Worm (Caenorhabditis elegans) whole organism, dauer: Measurements from ENCODE around the gene Y43F8B.9.

Experiments used
- unc-62 ChIP-seq: sonication (generic microtip); optimal IDR thresholded peaks from 2 replicates; lab custom pipeline; 2017; ENCODE audit warnings: missing biosample characterization, missing genetic modification reagents, missing genetic modification characterization

Y43F8B.9 gene

DNA sequence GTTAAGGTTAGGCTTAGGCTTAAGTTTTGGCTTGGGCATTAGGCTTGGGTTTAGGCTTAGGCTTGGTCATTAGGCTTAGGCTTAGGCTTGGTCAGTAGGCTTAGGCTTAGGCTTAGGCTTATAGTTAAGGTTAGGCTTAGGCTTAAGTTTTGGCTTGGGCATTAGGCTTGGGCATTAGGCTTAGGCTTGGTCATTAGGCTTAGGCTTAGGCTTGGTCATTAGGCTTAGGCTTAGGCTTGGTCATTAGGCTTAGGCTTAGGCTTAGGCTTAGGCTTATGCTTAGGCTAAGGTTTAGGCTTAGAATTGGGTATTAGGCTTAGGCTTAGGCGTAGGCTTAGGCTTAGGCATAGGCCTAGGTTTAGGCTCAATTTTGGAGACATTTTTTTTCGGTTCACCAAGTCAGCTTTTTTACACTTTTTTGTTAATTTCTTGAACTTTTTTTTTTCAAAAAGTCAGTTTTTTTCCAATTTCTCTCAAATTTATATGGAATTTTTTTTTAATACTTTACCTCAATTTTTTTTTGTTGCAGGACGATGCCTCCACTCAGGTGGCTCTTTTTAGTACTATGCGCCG is 24.7 kb downstream of the Y43F8B.9 start, which contains the start of gene Y43F8B.3:
TSS of gene Y43F8B.3 (plus strand) at position 523 of the 573 bp plus-strand sequence.
- TF ChIP-seq unc-62 (GFP tag; lab: Kevin White, UChicago), result no peak

DNA sequence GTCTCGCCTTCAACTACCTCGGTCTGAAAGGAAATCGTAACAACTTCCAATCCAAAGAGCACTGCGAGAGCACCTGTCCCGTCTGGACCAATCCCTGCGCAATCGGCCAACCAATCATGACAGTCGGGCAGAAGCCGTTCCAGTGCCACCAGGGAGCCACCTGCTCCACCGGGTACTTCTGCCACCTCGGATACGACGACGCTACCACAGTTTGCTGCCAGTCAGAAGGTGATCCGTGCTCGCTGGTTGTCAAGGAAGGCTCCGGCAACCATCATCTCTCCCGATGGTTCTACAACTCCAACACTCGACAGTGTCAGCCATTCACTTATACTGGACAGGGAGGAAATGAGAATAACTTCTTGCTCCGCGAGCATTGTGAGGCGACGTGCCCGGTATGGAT is 31.1 kb downstream of the Y43F8B.9 start:
- no peak for TF ChIP-seq unc-62 (GFP tag; lab: Kevin White, UChicago)

- no peak for TF ChIP-seq unc-62 (GFP tag; lab: Kevin White, UChicago)
Measured at ce11 chrV:19510352-19510751, 32.4 kb downstream of the Y43F8B.9 start.

DNA sequence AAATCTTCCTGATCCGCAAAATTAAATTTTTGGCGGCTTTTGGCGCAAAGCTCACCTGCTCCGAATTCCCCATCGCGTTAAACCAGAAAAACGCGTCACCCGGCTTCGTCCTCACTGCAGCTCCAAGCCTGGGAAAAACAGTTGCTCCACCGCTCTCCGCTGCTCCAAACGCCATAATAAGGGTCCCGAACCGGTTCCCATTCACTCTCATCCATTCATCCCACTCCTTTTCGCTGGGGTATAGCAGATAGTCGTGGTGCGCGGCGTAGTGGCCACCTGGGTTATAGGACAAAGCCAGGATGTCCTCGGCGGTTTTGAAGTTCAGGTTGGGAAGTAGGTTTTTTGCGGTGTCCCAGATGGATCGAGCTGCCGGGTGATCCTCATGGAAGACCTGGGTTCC is 33.0 kb downstream of the Y43F8B.9 start:
- no peak for TF ChIP-seq unc-62 (GFP tag; lab: Kevin White, UChicago)

DNA sequence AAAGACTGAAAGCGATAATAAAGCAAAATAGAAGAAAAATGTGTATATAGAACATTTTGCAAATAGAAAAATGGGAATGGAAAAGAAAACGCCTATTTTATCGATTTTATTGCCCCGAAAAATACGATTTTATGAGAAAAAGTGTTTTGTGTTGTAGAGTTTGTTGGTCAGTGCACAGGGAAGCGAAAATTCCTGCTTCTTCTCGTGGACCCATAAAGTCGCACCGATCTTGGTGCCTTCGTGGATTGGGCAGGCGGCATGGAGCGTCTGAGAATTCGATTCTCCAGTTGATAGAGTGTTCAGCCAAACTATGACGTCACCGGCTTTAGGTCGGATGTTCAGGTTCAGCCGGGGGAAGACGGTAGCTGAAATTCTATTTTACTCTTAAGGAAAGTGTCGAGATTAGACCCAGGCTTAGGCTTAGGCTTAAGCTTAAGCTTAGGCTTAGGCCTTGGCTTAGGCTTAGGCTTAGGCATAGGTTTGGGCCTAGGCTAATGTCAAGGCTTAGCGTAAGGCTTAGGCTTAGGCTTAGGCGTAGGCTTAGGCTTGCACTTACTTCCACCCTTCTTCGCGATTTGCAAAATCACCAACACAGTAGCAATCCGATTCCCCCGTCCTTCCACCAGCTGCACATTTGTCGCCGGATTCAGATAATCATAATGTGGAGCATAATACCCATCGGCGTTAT is 34.5 kb downstream of the Y43F8B.9 start, which contains the start of gene Y43F8B.19:
TSS of gene Y43F8B.19 (minus strand) at position 51 of the 688 bp plus-strand sequence.
- no peak for TF ChIP-seq unc-62 (GFP tag; lab: Kevin White, UChicago)

DNA sequence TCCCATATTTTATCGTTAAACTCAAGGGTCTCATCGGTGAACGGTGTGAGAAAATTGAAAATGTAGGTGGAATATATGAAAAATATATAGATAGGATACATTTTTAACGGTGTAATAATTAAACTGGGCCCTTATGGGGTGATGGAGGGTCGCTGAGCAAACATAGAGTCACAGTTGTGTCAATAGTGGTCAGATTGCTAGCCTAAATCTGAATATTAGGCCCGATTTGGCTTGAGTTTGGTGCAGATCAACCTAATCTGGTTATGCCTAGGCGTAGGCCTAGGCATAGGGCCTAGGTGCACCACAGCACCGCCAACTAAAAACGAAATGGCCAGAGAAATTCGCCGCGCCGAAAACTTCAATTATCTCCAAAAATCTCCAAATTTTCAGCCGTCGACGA is 35.6 kb downstream of the Y43F8B.9 start, which contains the start of gene phy-4:
TSS of gene phy-4 (minus strand) at position 101 of the 400 bp plus-strand sequence.
- TF ChIP-seq unc-62 (GFP tag; lab: Kevin White, UChicago), result no peak

DNA sequence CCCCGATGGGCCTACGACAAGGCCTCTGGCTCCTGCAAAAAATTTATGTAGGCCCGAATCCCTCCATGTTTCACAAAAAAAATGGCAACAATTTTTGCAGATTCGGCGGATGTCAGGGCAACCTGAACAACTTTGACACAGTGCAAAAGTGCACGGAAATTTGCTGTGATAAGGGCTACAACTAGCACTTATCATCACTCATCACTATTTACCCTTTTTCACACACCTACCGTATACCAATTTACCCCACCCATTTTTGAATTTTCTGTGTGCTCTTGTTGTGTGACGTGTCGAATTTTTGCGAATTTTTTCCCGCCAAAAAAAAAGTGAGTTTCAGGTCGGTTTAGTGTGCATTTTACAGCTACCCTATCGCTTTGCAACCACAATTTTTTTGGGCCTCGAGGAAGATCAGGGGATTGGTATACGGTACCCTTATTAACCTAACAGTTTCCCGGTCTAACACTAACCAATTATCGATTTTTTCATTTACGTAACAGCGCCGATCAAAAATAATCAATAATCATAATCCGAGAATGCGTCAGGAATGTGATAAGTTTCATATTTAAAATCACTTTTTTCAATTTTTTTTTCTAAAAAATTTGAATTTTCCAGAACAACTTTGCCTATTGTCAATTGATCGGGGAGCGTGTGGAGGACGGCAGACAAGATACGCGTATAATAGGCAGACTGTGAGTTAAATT is 40.7 kb downstream of the Y43F8B.9 start:
- no peak for TF ChIP-seq unc-62 (GFP tag; lab: Kevin White, UChicago)

DNA sequence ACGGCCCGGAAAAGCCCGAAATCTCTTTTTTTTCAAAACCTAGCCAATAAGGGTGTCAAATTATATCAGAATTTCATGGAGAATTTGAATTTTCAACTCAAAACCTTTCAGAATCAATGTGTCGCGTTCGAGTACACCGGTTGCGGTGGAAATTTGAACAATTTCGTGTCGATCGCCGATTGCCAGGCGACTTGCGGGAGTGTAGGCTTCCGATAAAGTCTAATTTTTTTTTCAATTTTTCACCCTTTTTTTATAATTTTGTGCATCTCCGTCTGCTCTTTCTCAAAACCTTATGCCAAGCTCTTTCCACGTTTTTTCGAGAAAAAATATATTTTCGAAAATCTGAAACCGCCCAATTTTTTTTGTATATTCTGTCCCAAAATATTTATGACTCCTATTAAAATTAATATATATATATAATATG is 41.6 kb downstream of the Y43F8B.9 start:
- no peak for TF ChIP-seq unc-62 (GFP tag; lab: Kevin White, UChicago)

DNA sequence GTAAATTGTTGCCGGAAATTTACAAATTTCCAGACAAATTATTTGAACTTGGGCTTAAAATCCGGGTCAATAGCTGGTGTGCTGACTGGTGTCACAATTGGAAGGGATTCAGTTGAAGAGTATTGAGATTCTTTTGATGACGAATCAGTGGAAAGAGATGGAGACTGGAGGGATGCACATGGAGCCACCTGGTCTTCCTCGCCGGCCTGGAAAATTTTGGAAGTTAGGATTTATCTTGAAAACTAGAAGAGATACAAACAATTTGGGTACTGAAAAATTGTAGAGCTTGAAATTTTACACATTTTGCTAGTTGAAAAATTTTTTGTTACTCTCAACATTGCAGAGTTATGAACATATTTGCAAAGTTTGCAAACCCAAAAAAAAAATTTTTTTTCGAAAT is 42.2 kb downstream of the Y43F8B.9 start:
- TF ChIP-seq unc-62 (GFP tag; lab: Kevin White, UChicago), result no peak

DNA sequence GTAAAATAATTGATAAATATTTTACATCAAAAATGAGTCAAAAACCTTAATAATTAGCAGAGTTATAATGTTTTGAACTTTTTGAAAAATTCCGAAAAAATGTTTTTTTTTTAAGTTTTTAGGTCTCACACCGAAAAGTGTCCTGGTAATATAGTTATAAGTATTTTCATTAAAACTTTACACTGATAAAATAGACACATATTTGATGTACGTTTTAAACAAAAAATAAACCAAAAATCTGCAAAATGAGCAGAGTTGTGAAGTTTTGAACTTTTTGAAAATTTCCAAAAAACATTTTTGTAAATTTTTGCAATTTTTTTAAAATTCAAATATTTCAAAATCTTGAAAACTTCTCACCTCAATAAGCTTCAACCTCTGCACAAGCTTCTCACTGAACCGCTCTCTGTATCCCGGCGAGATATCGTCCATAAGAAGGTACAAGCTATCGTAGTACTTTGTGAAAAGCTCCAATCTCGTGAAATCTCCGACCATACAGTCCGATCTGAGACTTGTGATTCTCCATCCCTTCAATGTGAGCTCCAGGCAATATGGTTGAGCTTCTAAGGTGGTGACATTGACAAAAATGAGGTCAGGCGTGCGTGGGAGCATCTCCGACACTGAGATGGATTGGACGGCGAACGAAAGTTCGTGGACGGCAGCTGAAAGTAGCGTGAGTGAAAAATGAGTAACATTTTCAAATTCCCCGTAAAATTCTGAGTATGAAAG is 42.8 kb downstream of the Y43F8B.9 start:
- no peak for TF ChIP-seq unc-62 (GFP tag; lab: Kevin White, UChicago)

DNA sequence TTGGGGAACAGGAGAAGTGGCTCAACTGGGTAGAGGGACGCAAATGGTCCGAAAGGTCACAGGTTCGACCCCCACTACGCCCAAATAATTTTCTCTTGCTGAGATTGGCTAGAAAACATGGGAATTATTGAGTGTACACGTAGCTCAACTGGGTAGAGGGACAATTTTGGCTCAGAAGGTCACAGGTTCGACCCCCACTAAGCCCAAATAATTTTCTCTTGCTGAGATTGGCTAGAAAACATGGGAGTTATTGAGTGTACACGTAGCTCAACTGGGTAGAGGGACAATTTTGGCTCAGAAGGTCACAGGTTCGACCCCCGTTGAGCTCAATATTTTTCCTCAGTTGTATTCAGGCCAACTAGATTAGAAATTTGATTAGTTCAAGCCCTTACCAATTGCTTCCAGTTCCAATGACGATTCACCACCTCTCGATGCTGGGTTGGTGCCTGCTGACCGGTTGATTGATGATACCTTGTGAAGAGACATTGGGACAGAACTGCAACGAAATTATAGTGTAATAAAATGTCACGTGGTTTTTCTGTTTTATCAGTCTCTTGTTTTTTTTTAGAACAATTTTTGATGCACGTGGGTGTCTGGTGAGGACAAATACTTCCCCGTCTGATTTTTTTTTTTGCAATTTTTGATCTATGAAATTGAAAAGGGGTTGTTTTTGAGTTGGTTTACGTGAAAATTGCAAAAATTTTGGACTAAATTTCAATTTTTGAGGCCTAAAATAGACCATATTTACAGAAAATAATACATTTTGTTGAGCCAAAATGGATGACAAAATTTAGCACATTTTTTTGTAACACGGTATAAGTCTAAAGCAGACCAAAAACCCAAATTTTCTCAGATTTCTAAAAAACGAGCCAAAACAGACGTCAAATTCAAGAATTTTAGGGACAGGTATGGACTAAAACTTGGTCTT is 43.7 kb downstream of the Y43F8B.9 start:
- TF ChIP-seq unc-62 (GFP tag; lab: Kevin White, UChicago), result no peak

ce11 chrV:19522551-19523137 is 44.7 kb downstream of the Y43F8B.9 start:
- peak; percentile 44 for TF ChIP-seq unc-62 (GFP tag; lab: Kevin White, UChicago)

- TF ChIP-seq unc-62 (GFP tag; lab: Kevin White, UChicago), result no peak
Measured at ce11 chrV:19524569-19524968, 46.6 kb downstream of the Y43F8B.9 start.

DNA sequence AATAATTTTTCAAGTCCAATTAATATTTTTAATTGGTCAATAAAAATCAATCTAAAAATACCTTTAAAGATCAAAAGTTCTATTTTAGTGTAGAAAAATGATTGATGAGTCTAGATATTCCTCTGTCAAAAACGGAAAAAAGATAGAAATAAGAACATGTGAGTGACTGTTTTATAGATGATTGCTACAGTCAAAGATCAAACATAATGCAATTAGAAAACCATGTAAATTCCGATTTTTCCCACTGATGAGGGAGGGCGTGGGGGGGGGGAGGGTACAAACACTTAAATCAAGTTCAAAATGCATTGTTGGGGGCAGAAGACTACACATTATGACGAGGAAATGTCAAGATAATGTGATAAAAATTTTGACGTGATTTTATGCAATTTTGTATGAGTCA is 48.2 kb downstream of the Y43F8B.9 start:
- no peak for TF ChIP-seq unc-62 (GFP tag; lab: Kevin White, UChicago)
